Fruit fly (Drosophila melanogaster) whole organism, embryonic: ENCODE results near the gene CG5515.

Source experiments
- Abd-B ChIP-seq: fragments of 200-800 bp; sonication (Bioruptor generic); optimal IDR thresholded peaks from 2 replicates; lab custom pipeline; 2018; ENCODE audit warnings: missing biosample characterization, mild to moderate bottlenecking, missing genetic modification characterization, moderate library complexity
- Blimp-1 ChIP-seq: fragments of 200-800 bp; sonication (Bioruptor generic); optimal IDR thresholded peaks from 3 replicates; lab custom pipeline; 2018; ENCODE audit warnings: missing biosample characterization, missing genetic modification characterization, mild to moderate bottlenecking, moderate library complexity, missing genetic modification reagents
- CG10209 ChIP-seq: fragments of 200-800 bp; sonication (Bioruptor generic); optimal IDR thresholded peaks from 3 replicates; lab custom pipeline; 2017; ENCODE audit warnings: missing biosample characterization, mild to moderate bottlenecking, missing genetic modification characterization, missing genetic modification reagents
- CG10321 ChIP-seq: fragments of 200-800 bp; sonication (Bioruptor generic); IDR thresholded peaks from 2 replicates; pipeline ENCODE4 v1.3.6; 2022; ENCODE audit warnings: missing biosample characterization, missing genetic modification characterization
- CG10543 ChIP-seq: fragments of 200-800 bp; sonication (Bioruptor generic); optimal IDR thresholded peaks from 3 replicates; lab custom pipeline; 2017; ENCODE audit warnings: missing biosample characterization, mild to moderate bottlenecking, missing genetic modification characterization, moderate library complexity
- CG11456 ChIP-seq: fragments of 200-800 bp; sonication (Bioruptor generic); IDR thresholded peaks from 3 replicates; pipeline ENCODE4 v1.3.6; 2022; ENCODE audit warnings: missing biosample characterization, missing genetic modification characterization
- CG11560 ChIP-seq: fragments of 200-800 bp; sonication (Bioruptor generic); IDR thresholded peaks from 3 replicates; pipeline ENCODE4 v1.3.6; 2022; ENCODE audit warnings: missing biosample characterization, missing genetic modification characterization
- CG13287 ChIP-seq: fragments of 200-800 bp; sonication (Bioruptor generic); IDR thresholded peaks from 2 replicates; pipeline ENCODE4 v1.3.6; 2022; ENCODE audit warnings: missing biosample characterization, missing genetic modification characterization; ENCODE audit not compliant: partially characterized antibody
- CG13775 ChIP-seq: fragments of 200-800 bp; sonication (Bioruptor generic); optimal IDR thresholded peaks from 3 replicates; lab custom pipeline; 2017; ENCODE audit warnings: missing biosample characterization, mild to moderate bottlenecking, missing genetic modification characterization
- CG14710 ChIP-seq: fragments of 200-800 bp; sonication (Bioruptor generic); optimal IDR thresholded peaks from 3 replicates; lab custom pipeline; 2019; ENCODE audit warnings: missing biosample characterization, mild to moderate bottlenecking, missing genetic modification characterization, moderate library complexity
- CG15269 ChIP-seq: fragments of 200-800 bp; sonication (Bioruptor generic); optimal IDR thresholded peaks from 2 replicates; lab custom pipeline; 2018; ENCODE audit warnings: missing biosample characterization, mild to moderate bottlenecking, missing genetic modification characterization, moderate library complexity
- CG17328 ChIP-seq: fragments of 200-800 bp; sonication (Bioruptor generic); IDR thresholded peaks from 2 replicates; pipeline ENCODE4 v1.3.6; 2022; ENCODE audit warnings: missing biosample characterization, missing genetic modification characterization
- CG17568 ChIP-seq: fragments of 200-800 bp; sonication (Bioruptor generic); optimal IDR thresholded peaks from 2 replicates; lab custom pipeline; 2018; ENCODE audit warnings: missing biosample characterization, mild to moderate bottlenecking, missing genetic modification characterization, moderate library complexity
- CG17912 ChIP-seq: fragments of 200-800 bp; sonication (Bioruptor generic); optimal IDR thresholded peaks from 2 replicates; lab custom pipeline; 2018; ENCODE audit warnings: missing biosample characterization, mild to moderate bottlenecking, missing genetic modification characterization
- CG2129 ChIP-seq: fragments of 200-800 bp; sonication (Bioruptor generic); IDR thresholded peaks from 2 replicates; pipeline ENCODE4 v1.3.6; 2022; ENCODE audit warnings: missing biosample characterization, missing genetic modification characterization; ENCODE audit not compliant: partially characterized antibody
- CG2199 ChIP-seq: fragments of 200-800 bp; sonication (Bioruptor generic); IDR thresholded peaks from 3 replicates; pipeline ENCODE4 v1.3.6; 2022; ENCODE audit warnings: missing biosample characterization, missing genetic modification characterization
- CG30403 ChIP-seq: fragments of 200-800 bp; sonication (Bioruptor generic); optimal IDR thresholded peaks from 3 replicates; lab custom pipeline; 2016; ENCODE audit warnings: missing biosample characterization, missing genetic modification characterization
- CG3281 ChIP-seq: fragments of 200-800 bp; sonication (Bioruptor generic); optimal IDR thresholded peaks from 3 replicates; lab custom pipeline; 2017; ENCODE audit warnings: missing biosample characterization, mild to moderate bottlenecking, missing genetic modification characterization
- CG34376 ChIP-seq: fragments of 200-800 bp; sonication (Bioruptor generic); optimal IDR thresholded peaks from 2 replicates; lab custom pipeline; 2018; ENCODE audit warnings: missing biosample characterization, mild to moderate bottlenecking, missing genetic modification characterization
- CG3847 ChIP-seq: fragments of 200-800 bp; sonication (Bioruptor generic); IDR thresholded peaks from 2 replicates; pipeline ENCODE4 v1.3.6; 2022; ENCODE audit warnings: missing biosample characterization, missing genetic modification characterization
- CG6854 ChIP-seq: fragments of 200-800 bp; sonication (Bioruptor generic); optimal IDR thresholded peaks from 3 replicates; lab custom pipeline; 2017; ENCODE audit warnings: missing biosample characterization, mild to moderate bottlenecking, missing genetic modification characterization
- CG8089 ChIP-seq: fragments of 200-800 bp; sonication (Bioruptor generic); optimal IDR thresholded peaks from 3 replicates; lab custom pipeline; 2016; ENCODE audit warnings: missing biosample characterization, missing genetic modification characterization
- Dip3 ChIP-seq: fragments of 200-800 bp; sonication (Bioruptor generic); optimal IDR thresholded peaks from 3 replicates; lab custom pipeline; 2016; ENCODE audit warnings: missing biosample characterization, missing genetic modification characterization
- Dll ChIP-seq: fragments of 200-800 bp; sonication (Bioruptor generic); IDR thresholded peaks from 4 replicates; pipeline ENCODE4 v1.3.6; 2022; ENCODE audit warnings: missing biosample characterization, missing genetic modification characterization; ENCODE audit not compliant: partially characterized antibody
- E2f1 ChIP-seq: fragments of 200-800 bp; sonication (Bioruptor generic); IDR thresholded peaks from 2 replicates; pipeline ENCODE4 v1.3.6; 2022; ENCODE audit warnings: missing biosample characterization, missing genetic modification characterization
- Ets65A ChIP-seq: fragments of 200-800 bp; sonication (Bioruptor generic); peaks from one replicate; lab custom pipeline; 2016; ENCODE audit warnings: missing biosample characterization, missing genetic modification characterization
- H15 ChIP-seq: fragments of 200-800 bp; sonication (Bioruptor generic); IDR thresholded peaks from 3 replicates; pipeline ENCODE4 v1.3.6; 2022; ENCODE audit warnings: missing biosample characterization, missing genetic modification characterization
- HLH4C ChIP-seq: fragments of 200-800 bp; sonication (Bioruptor generic); IDR thresholded peaks from 3 replicates; pipeline ENCODE4 v1.3.6; 2022; ENCODE audit warnings: missing biosample characterization, missing genetic modification characterization; ENCODE audit not compliant: partially characterized antibody
- Hr78 ChIP-seq, 2 experiments: fragments of 200-800 bp in 1 of 2; fragments of >200 bp in 1 of 2; sonication (Bioruptor generic) in 1 of 2; optimal IDR thresholded peaks; 2 replicates each; lab custom pipeline; 2017 to 2019; ENCODE audit warnings: missing biosample characterization in 2 of 2, missing genetic modification characterization in 2 of 2, mild to moderate bottlenecking in 1 of 2, moderate library complexity in 1 of 2
- Mes4 ChIP-seq: fragments of 200-800 bp; sonication (Bioruptor generic); optimal IDR thresholded peaks from 2 replicates; lab custom pipeline; 2016; ENCODE audit warnings: missing biosample characterization, missing genetic modification characterization
- Optix ChIP-seq: fragments of 200-800 bp; sonication (Bioruptor generic); IDR thresholded peaks from 3 replicates; pipeline ENCODE4 v1.3.6; 2022; ENCODE audit warnings: missing biosample characterization, missing genetic modification characterization
- Sry-β ChIP-seq: fragments of 200-800 bp; sonication (Bioruptor generic); optimal IDR thresholded peaks from 2 replicates; lab custom pipeline; 2018; ENCODE audit warnings: missing biosample characterization, mild to moderate bottlenecking, missing genetic modification characterization, moderate library complexity
- Stat92E ChIP-seq, 3 experiments: fragments of >200 bp in 2 of 3; fragments of 200-800 bp in 1 of 3; sonication (Bioruptor generic) in 1 of 3; optimal IDR thresholded peaks; 2 replicates each; lab custom pipeline; 2017 to 2019; ENCODE audit warnings: missing biosample characterization in 3 of 3, missing genetic modification characterization in 3 of 3, mild to moderate bottlenecking in 1 of 3, moderate library complexity in 1 of 3
- Vsx1 ChIP-seq: fragments of 200-800 bp; sonication (Bioruptor generic); optimal IDR thresholded peaks from 2 replicates; lab custom pipeline; 2017; ENCODE audit warnings: missing biosample characterization, mild to moderate bottlenecking, missing genetic modification characterization, missing genetic modification reagents
- bsh ChIP-seq, 2 experiments: fragments of 200-800 bp; sonication (Bioruptor generic); optimal IDR thresholded peaks; 2 replicates each; lab custom pipeline; 2017 to 2018; ENCODE audit warnings: mild to moderate bottlenecking in 2 of 2, missing biosample characterization in 2 of 2, missing genetic modification characterization in 2 of 2, moderate library complexity in 1 of 2
- croc ChIP-seq: fragments of 200-800 bp; sonication (Bioruptor generic); conservative IDR thresholded peaks from 3 replicates; pipeline ENCODE4 v1.3.6; 2022; ENCODE audit warnings: missing biosample characterization, missing genetic modification characterization
- crp ChIP-seq, 2 experiments: fragments of 200-800 bp; sonication (Bioruptor generic); optimal IDR thresholded peaks; 2 replicates in 1 of 2; 3 replicates in 1 of 2; lab custom pipeline; 2017; ENCODE audit warnings: missing biosample characterization in 2 of 2, missing genetic modification characterization in 2 of 2, mild to moderate bottlenecking in 1 of 2, moderate library complexity in 1 of 2
- fru ChIP-seq: fragments of >200 bp; optimal IDR thresholded peaks from 2 replicates; lab custom pipeline; 2017
- hkb ChIP-seq, 2 experiments: fragments of 200-800 bp in 1 of 2; fragments of >200 bp in 1 of 2; sonication (Bioruptor generic) in 1 of 2; IDR thresholded peaks in 1 of 2; optimal IDR thresholded peaks in 1 of 2; 2 replicates each; pipeline versions ENCODE4 v1.3.6 to Lab custom; 2017 to 2022; ENCODE audit warnings: missing biosample characterization in 1 of 2, missing genetic modification characterization in 1 of 2
- otp ChIP-seq: fragments of 200-800 bp; sonication (Bioruptor generic); IDR thresholded peaks from 3 replicates; pipeline ENCODE4, ENCODE4 v1.3.6; 2022; ENCODE audit warnings: missing biosample characterization, missing genetic modification characterization
- rib ChIP-seq: fragments of 200-800 bp; sonication (Bioruptor generic); IDR thresholded peaks from 2 replicates; pipeline ENCODE4 v1.3.6; 2022; ENCODE audit warnings: missing biosample characterization, missing genetic modification characterization
- sna ChIP-seq: fragments of 200-800 bp; sonication (Bioruptor generic); IDR thresholded peaks from 2 replicates; pipeline ENCODE4 v1.3.6; 2022; ENCODE audit warnings: missing biosample characterization, missing genetic modification characterization; ENCODE audit not compliant: partially characterized antibody
- sug ChIP-seq: fragments of 200-800 bp; optimal IDR thresholded peaks from 2 replicates; lab custom pipeline; 2019; ENCODE audit warnings: missing biosample characterization, mild to moderate bottlenecking, missing genetic modification characterization, moderate library complexity
- tin ChIP-seq: fragments of 200-800 bp; sonication (Bioruptor generic); optimal IDR thresholded peaks from 3 replicates; lab custom pipeline; 2016; ENCODE audit warnings: missing biosample characterization, missing genetic modification characterization
- tna ChIP-seq: fragments of 200-800 bp; sonication (Bioruptor generic); IDR thresholded peaks from 2 replicates; pipeline ENCODE4 v1.3.6; 2022; ENCODE audit warnings: missing biosample characterization, missing genetic modification characterization; ENCODE audit not compliant: partially characterized antibody
- toy ChIP-seq: fragments of 200-800 bp; sonication (Bioruptor generic); IDR thresholded peaks from 2 replicates; pipeline ENCODE4 v1.3.6; 2022; ENCODE audit warnings: missing biosample characterization, missing genetic modification characterization
- trem ChIP-seq: fragments of 200-800 bp; optimal IDR thresholded peaks from 3 replicates; lab custom pipeline; 2019; ENCODE audit warnings: missing biosample characterization, mild to moderate bottlenecking, missing genetic modification characterization, moderate library complexity

Gene CG5515

dm6 chr3R:24206341-24207114, 17.8 kb upstream of the CG5515 start (continued):
- no peak for TF ChIP-seq Vsx1 (GFP tag; lab: Kevin White, UChicago)
- no peak for TF ChIP-seq Stat92E (GFP tag; optimal IDR thresholded peaks at IDR 0.05; lab: Kevin White, UChicago)
- TF ChIP-seq croc (GFP tag; lab: Robert Waterston, UW): peak; percentile 20; the same call in 1 of the 3 replicates
- TF ChIP-seq CG15269: peak; percentile 54
- TF ChIP-seq Abd-B: peak; percentile 21
- peak; percentile 30 for TF ChIP-seq CG10209
- TF ChIP-seq CG30403 (GFP tag; lab: Kevin White, UChicago): peak; percentile 31
- no peak for TF ChIP-seq CG11560 (tag; lab: Robert Waterston, UW)
- TF ChIP-seq trem: no peak
- peak; percentile 78 for TF ChIP-seq Blimp-1 (GFP tag; lab: Kevin White, UChicago)
- no peak for TF ChIP-seq CG2199
- no peak for TF ChIP-seq fru (lab: Kevin White, UChicago)
- peak; percentile 41 for TF ChIP-seq CG14710 (tag; lab: Kevin White, UChicago)
- no peak for TF ChIP-seq CG10543 (GFP tag; lab: Kevin White, UChicago)
- peak; percentile 29 for TF ChIP-seq tin (GFP tag; lab: Kevin White, UChicago)
- TF ChIP-seq Dll (GFP tag; lab: Robert Waterston, UW): no peak
- TF ChIP-seq toy (GFP tag; lab: Robert Waterston, UW): no peak
- no peak for TF ChIP-seq otp (GFP tag; lab: Robert Waterston, UW)
- TF ChIP-seq CG6854 (GFP tag; lab: Kevin White, UChicago): no peak
- no peak for TF ChIP-seq hkb (optimal IDR thresholded peaks at IDR 0.05; lab: Kevin White, UChicago)
- peak; percentile 65 for TF ChIP-seq hkb (GFP tag; IDR thresholded peaks at IDR 0.05; lab: Robert Waterston, UW)
- TF ChIP-seq HLH4C (GFP tag; lab: Robert Waterston, UW): no peak
- TF ChIP-seq CG34376: no peak
- TF ChIP-seq CG17568 (GFP tag; lab: Kevin White, UChicago): no peak
- TF ChIP-seq Ets65A (GFP tag; lab: Kevin White, UChicago): peak; percentile 92
- peak in 1 of 2 experiments; percentile 74 for TF ChIP-seq bsh (GFP tag; optimal IDR thresholded peaks at IDR 0.05; lab: Kevin White, UChicago)
- TF ChIP-seq CG17328 (GFP tag; lab: Robert Waterston, UW): peak; percentile 65
- TF ChIP-seq CG10321 (GFP tag; lab: Robert Waterston, UW): no peak
- no peak for TF ChIP-seq tna
- TF ChIP-seq Sry-β: no peak
- 0 out of 2 replicates have a peak, but pooled peaks have one; percentile 28 for TF ChIP-seq E2f1 (GFP tag; lab: Robert Waterston, UW)
- TF ChIP-seq CG8089 (GFP tag; lab: Kevin White, UChicago): no peak
- TF ChIP-seq CG11456 (GFP tag; lab: Robert Waterston, UW): no peak
- TF ChIP-seq CG13775: no peak
- TF ChIP-seq CG13287 (GFP tag; lab: Robert Waterston, UW): no peak
- peak; percentile 62; the same call in 2 of the 3 replicates for TF ChIP-seq Optix
- TF ChIP-seq CG17912 (GFP tag; lab: Kevin White, UChicago): no peak
- TF ChIP-seq H15 (GFP tag; lab: Robert Waterston, UW): peak; percentile 52; the same call in 1 of the 3 replicates
- TF ChIP-seq CG2129 (GFP tag; lab: Robert Waterston, UW): no peak
- no peak for TF ChIP-seq sna (GFP tag; lab: Robert Waterston, UW)
- no peak for TF ChIP-seq CG3281 (GFP tag; lab: Kevin White, UChicago)
- TF ChIP-seq Mes4 (GFP tag; lab: Kevin White, UChicago): no peak
- peak in 1 of 2 experiments; percentile 36 for TF ChIP-seq Hr78 (GFP tag; optimal IDR thresholded peaks at IDR 0.05; lab: Kevin White, UChicago)
- no peak for TF ChIP-seq rib (GFP tag; lab: Robert Waterston, UW)
- TF ChIP-seq sug (tag; lab: Kevin White, UChicago): no peak
- TF ChIP-seq Dip3 (GFP tag; lab: Kevin White, UChicago): no peak
- no peak for TF ChIP-seq crp (GFP tag; optimal IDR thresholded peaks at IDR 0.05; lab: Kevin White, UChicago)
- no peak for TF ChIP-seq CG3847 (GFP tag; lab: Robert Waterston, UW)
